Worm (Caenorhabditis elegans): Measurements from ENCODE around the gene C17H11.6.

DNA sequence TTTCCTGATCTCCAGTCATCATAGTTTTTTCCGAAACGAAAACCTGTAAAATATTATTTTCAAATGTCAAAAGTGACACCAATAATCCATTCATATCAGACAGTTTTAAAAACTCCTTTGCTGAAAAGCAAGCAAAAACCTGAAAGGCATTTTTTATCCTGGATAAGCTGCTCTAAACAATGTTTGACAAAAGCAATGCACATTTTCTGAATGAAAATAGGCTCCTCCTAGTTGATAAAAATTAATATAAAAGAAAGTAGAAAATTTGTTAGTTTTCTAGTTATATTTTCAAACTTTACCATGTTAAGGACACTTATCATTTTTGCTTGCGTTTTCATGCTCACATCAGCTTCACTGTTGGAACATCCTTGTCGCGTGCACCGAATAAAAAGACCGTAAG lies 15.8 kb upstream of the C17H11.6 start, which contains the start of gene K02A6.1:
- no peak for TF ChIP-seq ztf-25 (GFP tag; IDR thresholded peaks at IDR 0.05)
- no peak for TF ChIP-seq F39B2.1 (GFP tag; IDR thresholded peaks at IDR 0.05)
